Fruit fly (Drosophila melanogaster): Measurements from ENCODE around the gene CG32750.

CG32750 gene

dm6 chrX:6198554-6198953, 2.3 kb upstream of the CG32750 start, which contains the start of gene CG32751:
CG32751 (minus strand) TSS chrX:6198654.
- no peak for TF ChIP-seq Sin3A (optimal IDR thresholded peaks at IDR 0.05)
- no peak for TF ChIP-seq Myc (optimal IDR thresholded peaks at IDR 0.05)
- no peak for TF ChIP-seq ttk (optimal IDR thresholded peaks at IDR 0.05)

- no peak for TF ChIP-seq insv (optimal IDR thresholded peaks at IDR 0.05)
- no peak for TF ChIP-seq h (optimal IDR thresholded peaks at IDR 0.05)
- no peak for TF ChIP-seq psq (optimal IDR thresholded peaks at IDR 0.05)
- no peak for TF ChIP-seq ttk (optimal IDR thresholded peaks at IDR 0.05)
- no peak for TF ChIP-seq Sin3A (optimal IDR thresholded peaks at IDR 0.05)
- TF ChIP-seq Myc (optimal IDR thresholded peaks at IDR 0.05), result no peak
These were observed 2.9 kb downstream of the CG32750 start for dm6 chrX:6193183-6193810.

DNA sequence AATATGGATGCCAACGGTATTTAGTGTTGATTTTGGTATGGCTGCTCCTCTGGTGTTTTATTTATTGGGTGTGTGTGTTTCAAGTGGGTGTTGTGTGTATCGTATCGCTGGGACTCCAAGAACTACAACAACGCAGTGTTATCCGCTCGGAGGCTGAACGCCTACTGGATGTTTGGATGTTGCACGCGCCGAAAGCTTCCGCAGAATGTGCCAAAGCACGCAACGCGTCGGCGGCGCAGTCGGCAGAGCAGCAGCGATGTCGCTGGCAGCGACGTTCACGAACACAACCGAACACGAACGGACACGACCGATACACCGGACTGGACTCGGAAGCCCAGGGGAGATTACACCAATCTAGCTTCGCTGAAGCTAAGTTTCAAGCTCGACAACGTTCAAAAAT, 3.9 kb downstream of the CG32750 start, which contains the start of gene Ca-alpha1T:
Ca-alpha1T (minus strand) TSS at position 152 of the 400 bp plus-strand sequence.
- TF ChIP-seq psq (optimal IDR thresholded peaks at IDR 0.05) (no peak), h (optimal IDR thresholded peaks at IDR 0.05) (no peak), Sin3A (optimal IDR thresholded peaks at IDR 0.05) (no peak)

DNA sequence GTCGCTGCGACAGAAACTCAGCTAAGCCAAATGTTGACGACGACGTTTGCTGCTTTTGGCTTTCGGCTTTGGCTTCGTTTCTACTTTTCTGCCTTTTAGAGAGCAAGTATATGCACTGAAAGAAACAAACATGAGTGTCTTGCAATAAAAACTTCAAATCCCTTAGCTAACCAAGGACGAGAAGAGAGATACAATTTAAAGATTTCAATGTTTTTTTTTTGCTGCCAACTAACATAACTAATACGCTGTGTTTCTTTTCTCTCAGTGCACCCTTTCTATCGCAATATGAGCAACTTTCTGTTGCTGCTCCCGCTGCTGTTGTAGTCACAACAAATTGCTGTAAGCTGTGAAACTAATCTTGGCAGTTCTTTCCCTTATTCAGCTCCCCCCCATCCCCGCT, 16.8 kb downstream of the CG32750 start:
- TF ChIP-seq insv (optimal IDR thresholded peaks at IDR 0.05) (no peak), h (optimal IDR thresholded peaks at IDR 0.05) (no peak), ttk (optimal IDR thresholded peaks at IDR 0.05) (no peak), psq (optimal IDR thresholded peaks at IDR 0.05) (no peak), Myc (optimal IDR thresholded peaks at IDR 0.05) (no peak), Sin3A (optimal IDR thresholded peaks at IDR 0.05) (no peak)

dm6 chrX:6166784-6167183, 29.5 kb downstream of the CG32750 start:
- TF ChIP-seq h (optimal IDR thresholded peaks at IDR 0.05), result no peak
- TF ChIP-seq insv (optimal IDR thresholded peaks at IDR 0.05), result no peak
- no peak for TF ChIP-seq Myc (optimal IDR thresholded peaks at IDR 0.05)
- no peak for TF ChIP-seq Sin3A (optimal IDR thresholded peaks at IDR 0.05)
- TF ChIP-seq ttk (optimal IDR thresholded peaks at IDR 0.05), result no peak
- TF ChIP-seq psq (optimal IDR thresholded peaks at IDR 0.05), result no peak

DNA sequence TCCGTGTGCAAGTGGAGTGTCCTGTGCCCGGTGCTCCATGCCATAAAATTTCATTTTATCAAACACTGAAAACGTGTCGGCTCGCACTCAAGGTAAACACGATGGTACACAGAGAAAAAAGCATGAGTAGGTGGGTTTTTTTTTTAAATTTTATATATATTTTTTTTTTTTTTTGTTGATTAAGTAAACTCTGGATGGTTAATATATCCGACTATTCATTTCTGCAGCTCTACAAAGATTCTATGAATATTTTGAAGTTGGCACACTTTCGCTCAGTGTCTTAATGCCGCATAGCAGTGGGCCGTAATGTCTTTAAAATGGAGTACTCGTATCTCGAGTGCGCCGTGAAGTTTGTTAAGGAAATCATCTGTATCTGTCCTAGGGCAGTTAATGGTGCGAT, 44.3 kb downstream of the CG32750 start:
- TF ChIP-seq psq (optimal IDR thresholded peaks at IDR 0.05) (no peak), Sin3A (optimal IDR thresholded peaks at IDR 0.05) (no peak), Myc (optimal IDR thresholded peaks at IDR 0.05) (no peak), h (optimal IDR thresholded peaks at IDR 0.05) (no peak), ttk (optimal IDR thresholded peaks at IDR 0.05) (no peak), insv (optimal IDR thresholded peaks at IDR 0.05) (no peak)

Measured in Kc167 (cell line).